Fruit fly (Drosophila melanogaster): ENCODE results near the gene Mtr4.

Gene Mtr4

dm6 chr2L:15750523-15751258 lies 1.4 kb upstream of the Mtr4 start, which contains the start of gene ND-B17 (continued):
- TF ChIP-seq CG31388 (GFP tag; optimal IDR thresholded peaks at IDR 0.05) = no peak
- TF ChIP-seq CG16813 (GFP tag; IDR thresholded peaks at IDR 0.05; ENCODE audit: partially characterized antibody) = 0 out of 3 replicates have a peak, but pooled peaks have one; percentile 23
- TF ChIP-seq BEAF-32 (GFP tag; optimal IDR thresholded peaks at IDR 0.05) = peak; percentile 24
- TF ChIP-seq CG9797 (GFP tag; optimal IDR thresholded peaks at IDR 0.05) = peak; percentile 79
- TF ChIP-seq tio (GFP tag; optimal IDR thresholded peaks at IDR 0.05) = no peak
- TF ChIP-seq CG10209 (GFP tag; optimal IDR thresholded peaks at IDR 0.05) = no peak
- TF ChIP-seq lola (GFP tag; optimal IDR thresholded peaks at IDR 0.05) = peak in 1 of 3 experiments; percentile 20
- no peak for TF ChIP-seq jigr1 (GFP tag; IDR thresholded peaks at IDR 0.05)
- TF ChIP-seq CG10654 (GFP tag; optimal IDR thresholded peaks at IDR 0.05) = no peak
- TF ChIP-seq CG8281 (tag; optimal IDR thresholded peaks at IDR 0.05) = no peak
- TF ChIP-seq CG12104 (GFP tag; optimal IDR thresholded peaks at IDR 0.05) = no peak
- no peak for TF ChIP-seq salm (tag; optimal IDR thresholded peaks at IDR 0.05)
- TF ChIP-seq insv (GFP tag; optimal IDR thresholded peaks at IDR 0.05) = no peak
- peak; percentile 82 for TF ChIP-seq CG11456 (GFP tag; IDR thresholded peaks at IDR 0.05)
- TF ChIP-seq Hey (tag; optimal IDR thresholded peaks at IDR 0.05) = no peak
- TF ChIP-seq CG2116 (GFP tag; optimal IDR thresholded peaks at IDR 0.05) = peak; percentile 64
- TF ChIP-seq CG1024 (GFP tag; IDR thresholded peaks at IDR 0.05) = peak; percentile 39; the same call in 1 of the 2 replicates
- peak; percentile 69 for TF ChIP-seq Ptx1 (GFP tag; IDR thresholded peaks at IDR 0.05)
- TF ChIP-seq abd-A (tag; optimal IDR thresholded peaks at IDR 0.05) = no peak
- no peak for TF ChIP-seq onecut (GFP tag; IDR thresholded peaks at IDR 0.05)
- no peak for TF ChIP-seq wek (GFP tag; optimal IDR thresholded peaks at IDR 0.05)
- no peak for TF ChIP-seq CG7556 (GFP tag; optimal IDR thresholded peaks at IDR 0.05)
- TF ChIP-seq CG14441 (GFP tag; IDR thresholded peaks at IDR 0.05) = peak; percentile 65
- TF ChIP-seq CG17829 (tag; optimal IDR thresholded peaks at IDR 0.05) = peak; percentile 1
- TF ChIP-seq Nf-YC (tag; optimal IDR thresholded peaks at IDR 0.05) = no peak
- no peak for TF ChIP-seq CG6683 (GFP tag; optimal IDR thresholded peaks at IDR 0.05)
- TF ChIP-seq eyg (GFP tag; optimal IDR thresholded peaks at IDR 0.05) = no peak
- peak; percentile 96 for TF ChIP-seq MBD-R2 (GFP tag; IDR thresholded peaks at IDR 0.05)
- 0 out of 2 replicates have a peak, but pooled peaks have one; percentile 29 for TF ChIP-seq dati (GFP tag; IDR thresholded peaks at IDR 0.05)
- TF ChIP-seq CG1602 (GFP tag; optimal IDR thresholded peaks at IDR 0.05) = peak; percentile 34
- peak; percentile 57 for TF ChIP-seq CG16863 (GFP tag; optimal IDR thresholded peaks at IDR 0.05)
- TF ChIP-seq Fer3 (tag; optimal IDR thresholded peaks at IDR 0.05) = no peak
- TF ChIP-seq CG31365 (tag; optimal IDR thresholded peaks at IDR 0.05) = no peak
- no peak for TF ChIP-seq z (GFP tag; IDR thresholded peaks at IDR 0.05)
- TF ChIP-seq Lpt (GFP tag; optimal IDR thresholded peaks at IDR 0.05) = no peak
- TF ChIP-seq CG1603 (tag; optimal IDR thresholded peaks at IDR 0.05) = peak; percentile 72
- TF ChIP-seq C15 (GFP tag; IDR thresholded peaks at IDR 0.05) = no peak
- no peak for TF ChIP-seq CG18476 (GFP tag; optimal IDR thresholded peaks at IDR 0.05)
- no peak for TF ChIP-seq mld (GFP tag; IDR thresholded peaks at IDR 0.05; ENCODE audit: partially characterized antibody)
- 0 out of 2 replicates have a peak, but pooled peaks have one; percentile 19 for TF ChIP-seq Rx (GFP tag; IDR thresholded peaks at IDR 0.05)
- TF ChIP-seq CG7786 (GFP tag; optimal IDR thresholded peaks at IDR 0.05) = peak; percentile 50
- peak; percentile 27 for TF ChIP-seq twi (tag; optimal IDR thresholded peaks at IDR 0.05)
- TF ChIP-seq sc (optimal IDR thresholded peaks at IDR 0.05) = no peak
- no peak for TF ChIP-seq sc (GFP tag; optimal IDR thresholded peaks at IDR 0.05)
- no peak for TF ChIP-seq dimm (GFP tag; IDR thresholded peaks at IDR 0.05)
- TF ChIP-seq chinmo (GFP tag; IDR thresholded peaks at IDR 0.05; ENCODE audit: partially characterized antibody) = no peak
- TF ChIP-seq crc (GFP tag; optimal IDR thresholded peaks at IDR 0.05) = no peak
- peak; percentile 68 for TF ChIP-seq CG32532 (GFP tag; IDR thresholded peaks at IDR 0.05)
- TF ChIP-seq grau (tag; optimal IDR thresholded peaks at IDR 0.05) = peak; percentile 49
- TF ChIP-seq CG10959 (GFP tag; IDR thresholded peaks at IDR 0.05) = 0 out of 2 replicates have a peak, but pooled peaks have one; percentile 27
